Worm (Caenorhabditis elegans): ENCODE measurements around the gene ZK1248.17.

- TF ChIP-seq tab-1 (GFP tag; IDR thresholded peaks at IDR 0.05) (no peak), flt-1 (GFP tag; IDR thresholded peaks at IDR 0.05) (no peak), ztf-29 (GFP tag; IDR thresholded peaks at IDR 0.05) (no peak), cog-1 (tag; optimal IDR thresholded peaks at IDR 0.05) (no peak), T22C8.4 (GFP tag; IDR thresholded peaks at IDR 0.05) (no peak), ref-1 (GFP tag; conservative IDR thresholded peaks at IDR 0.05) (no peak), ztf-23 (GFP tag; IDR thresholded peaks at IDR 0.05) (no peak), klf-2 (GFP tag; conservative IDR thresholded peaks at IDR 0.05) (no peak), med-1 (GFP tag; optimal IDR thresholded peaks at IDR 0.05; ENCODE audit: insufficient read depth) (no peak)
Measured at ce11 chrII:5797348-5797977, 47.9 kb downstream of the ZK1248.17 start, which contains the start of the genes msp-63 and msp-142.
